Worm (Caenorhabditis elegans) whole organism, L2 larva: ENCODE data around the gene catp-6.

Source experiments
- ZK546.5 ChIP-seq: sonication (generic microtip); optimal IDR thresholded peaks from 2 replicates; lab custom pipeline; 2017; ENCODE audit warnings: missing biosample characterization, missing genetic modification characterization
- elt-1 ChIP-seq: fragments of 150-350 bp; optimal IDR thresholded peaks from 2 replicates; lab custom pipeline; 2014; ENCODE audit warnings: missing biosample characterization, missing genetic modification characterization
- lin-13 ChIP-seq: fragments of 150-350 bp; optimal IDR thresholded peaks from 2 replicates; lab custom pipeline; 2014; ENCODE audit warnings: missing biosample characterization, missing genetic modification reagents, missing genetic modification characterization

- no peak for TF ChIP-seq elt-1 (tag; lab: Kevin White, UChicago)
- no peak for TF ChIP-seq ZK546.5 (tag; lab: Kevin White, UChicago)
- TF ChIP-seq lin-13 (GFP tag; lab: Kevin White, UChicago) = no peak
Observed at ce11 chrIV:9833337-9833736, 9.0 kb upstream of the catp-6 start.
